Fruit fly (Drosophila melanogaster): Measurements from ENCODE around the gene p130CAS.

p130CAS gene

dm6 chr3L:178445-178844, 25.8 kb downstream of the p130CAS start:
- TF ChIP-seq Pdp1 (GFP tag; optimal IDR thresholded peaks at IDR 0.05) (peak in 1 of 2 experiments; percentile 88), chinmo (GFP tag; IDR thresholded peaks at IDR 0.05; ENCODE audit: partially characterized antibody) (peak; percentile 84; the same call in 3 of the 4 replicates), Trl (optimal IDR thresholded peaks at IDR 0.05) (peak in 1 of 2 experiments; percentile 39), Trl (GFP tag; optimal IDR thresholded peaks at IDR 0.05) (no peak), z (GFP tag; IDR thresholded peaks at IDR 0.05) (peak; percentile 70), CG12769 (tag; optimal IDR thresholded peaks at IDR 0.05) (peak; percentile 14), CG31388 (GFP tag; optimal IDR thresholded peaks at IDR 0.05) (no peak), CG12659 (GFP tag; optimal IDR thresholded peaks at IDR 0.05) (peak; percentile 16), Med (GFP tag) (peak; percentile 57), CG14014 (GFP tag; IDR thresholded peaks at IDR 0.05) (peak; percentile 23; the same call in 1 of the 2 replicates), Bteb2 (GFP tag; optimal IDR thresholded peaks at IDR 0.05) (no peak), CG13894 (tag; optimal IDR thresholded peaks at IDR 0.05) (peak; percentile 56), CG13123 (GFP tag; optimal IDR thresholded peaks at IDR 0.05) (no peak), lbe (GFP tag; optimal IDR thresholded peaks at IDR 0.05) (peak; percentile 46), Kr (GFP tag; optimal IDR thresholded peaks at IDR 0.05) (peak; percentile 4), NC2β (GFP tag; optimal IDR thresholded peaks at IDR 0.05) (no peak), Jarid2 (GFP tag; optimal IDR thresholded peaks at IDR 0.05) (peak; percentile 62), Deaf1 (tag; optimal IDR thresholded peaks at IDR 0.05) (peak; percentile 80), kni (GFP tag; optimal IDR thresholded peaks at IDR 0.05) (peak; percentile 56), Drgx (GFP tag; IDR thresholded peaks at IDR 0.05) (no peak), CG17385 (GFP tag; optimal IDR thresholded peaks at IDR 0.05) (peak; percentile 6), CG8944 (GFP tag; optimal IDR thresholded peaks at IDR 0.05) (no peak), sens (GFP tag) (peak; percentile 47), jing (GFP tag; optimal IDR thresholded peaks at IDR 0.05) (no peak)

dm6 chr3L:178913-179488, 26.3 kb downstream of the p130CAS start, which contains the start of gene Vdup1:
Vdup1 (minus strand) TSS chr3L:178963.
- TF ChIP-seq sens (GFP tag) (peak; percentile 70), CG6689 (GFP tag; IDR thresholded peaks at IDR 0.05) (no peak), vvl (GFP tag; IDR thresholded peaks at IDR 0.05) (peak; percentile 80), Dbx (GFP tag; IDR thresholded peaks at IDR 0.05) (no peak), fd96Cb (tag; optimal IDR thresholded peaks at IDR 0.05) (no peak), E2f2 (GFP tag; IDR thresholded peaks at IDR 0.05) (no peak), pan (optimal IDR thresholded peaks at IDR 0.05) (no peak), pan (GFP tag; optimal IDR thresholded peaks at IDR 0.05 in 1 of 2, IDR thresholded peaks at IDR 0.05 in 1 of 2) (no peak), Ets65A (GFP tag) (peak; percentile 62)

- TF ChIP-seq tll (GFP tag; optimal IDR thresholded peaks at IDR 0.05) = no peak
- peak; percentile 35 for TF ChIP-seq Deaf1 (tag; optimal IDR thresholded peaks at IDR 0.05)
- peak; percentile 84 for TF ChIP-seq pros (GFP tag; optimal IDR thresholded peaks at IDR 0.05)
- TF ChIP-seq CG11695 (GFP tag; IDR thresholded peaks at IDR 0.05) = peak; percentile 11; the same call in 1 of the 3 replicates
- peak; percentile 42 for TF ChIP-seq oc (tag; optimal IDR thresholded peaks at IDR 0.05)
- TF ChIP-seq nerfin-2 (GFP tag; IDR thresholded peaks at IDR 0.05; ENCODE audit: partially characterized antibody) = no peak
- TF ChIP-seq CG6683 (GFP tag; optimal IDR thresholded peaks at IDR 0.05) = no peak
- TF ChIP-seq ci (GFP tag; IDR thresholded peaks at IDR 0.05) = peak; percentile 51; the same call in 1 of the 3 replicates
- peak; percentile 20 for TF ChIP-seq CG10543 (GFP tag; optimal IDR thresholded peaks at IDR 0.05)
- peak; percentile 64 for TF ChIP-seq CG13894 (tag; optimal IDR thresholded peaks at IDR 0.05)
- peak; percentile 22; the same call in 1 of the 2 replicates for TF ChIP-seq unc-4 (GFP tag; IDR thresholded peaks at IDR 0.05; ENCODE audit: partially characterized antibody)
- no peak for TF ChIP-seq CG4404 (GFP tag; IDR thresholded peaks at IDR 0.05)
- peak; percentile 67 for TF ChIP-seq D19A (tag; optimal IDR thresholded peaks at IDR 0.05)
- peak; percentile 95 for TF ChIP-seq CG3163 (GFP tag; optimal IDR thresholded peaks at IDR 0.05)
- TF ChIP-seq CG12769 (tag; optimal IDR thresholded peaks at IDR 0.05) = peak; percentile 77
- TF ChIP-seq nom (GFP tag; optimal IDR thresholded peaks at IDR 0.05) = peak; percentile 56
- TF ChIP-seq Trl (optimal IDR thresholded peaks at IDR 0.05) = peak; percentile 72
- TF ChIP-seq Trl (GFP tag; optimal IDR thresholded peaks at IDR 0.05) = no peak
- TF ChIP-seq CG13287 (GFP tag; IDR thresholded peaks at IDR 0.05; ENCODE audit: partially characterized antibody) = peak; percentile 38
- peak; percentile 76 for TF ChIP-seq kni (GFP tag; optimal IDR thresholded peaks at IDR 0.05)
Observed at dm6 chr3L:179490-180261, 27.0 kb downstream of the p130CAS start, which contains the start of gene CG13875. CG13875 (plus strand) TSS chr3L:179923.

Data from whole organism, embryonic.